Worm (Caenorhabditis elegans) whole organism, late embryonic: Measurements from ENCODE around the gene arcp-1.
A peak's percentile ranks its signal among the peaks of the same experiment; 100 is the strongest.

Experiments
- C08G9.2 ChIP-seq: sonication (generic microtip); optimal IDR thresholded peaks from 2 replicates; lab custom pipeline; 2016; ENCODE audit warnings: mild to moderate bottlenecking, missing genetic modification characterization, moderate library complexity, missing compliant biosample characterization
- C38D4.7 ChIP-seq: fragments of 200-800 bp; sonication (Bioruptor generic); optimal IDR thresholded peaks from 2 replicates; lab custom pipeline; 2018; ENCODE audit warnings: mild to moderate bottlenecking, missing genetic modification characterization, moderate library complexity, missing compliant biosample characterization
- K02D7.2 ChIP-seq: sonication (generic microtip); optimal IDR thresholded peaks from 2 replicates; lab custom pipeline; 2017; ENCODE audit warnings: mild to moderate bottlenecking, missing genetic modification characterization, missing compliant biosample characterization
- K09A11.1 ChIP-seq: sonication (generic microtip); optimal IDR thresholded peaks from 2 replicates; lab custom pipeline; 2017; ENCODE audit warnings: antibody characterized with exemption, mild to moderate bottlenecking, missing genetic modification characterization, missing compliant biosample characterization; ENCODE audit not compliant: insufficient read depth
- T23F11.4 ChIP-seq: fragments of 200-800 bp; sonication (Bioruptor generic); optimal IDR thresholded peaks from 2 replicates; lab custom pipeline; 2018; ENCODE audit warnings: mild to moderate bottlenecking, missing genetic modification characterization, missing compliant biosample characterization
- Y22D7AL.16 ChIP-seq: sonication (generic microtip); optimal IDR thresholded peaks from 2 replicates; lab custom pipeline; 2016; ENCODE audit warnings: missing genetic modification characterization, missing compliant biosample characterization
- ahr-1 ChIP-seq: sonication (generic microtip); optimal IDR thresholded peaks from 2 replicates; lab custom pipeline; 2016; ENCODE audit warnings: missing genetic modification characterization, missing compliant biosample characterization
- ceh-18 ChIP-seq: sonication (generic microtip); optimal IDR thresholded peaks from 2 replicates; lab custom pipeline; 2016; ENCODE audit warnings: missing genetic modification characterization, missing compliant biosample characterization
- ceh-19 ChIP-seq: fragments of 200-800 bp; sonication (Bioruptor generic); optimal IDR thresholded peaks from 2 replicates; lab custom pipeline; 2018; ENCODE audit warnings: mild to moderate bottlenecking, missing genetic modification characterization, missing compliant biosample characterization
- ceh-2 ChIP-seq: sonication (generic microtip); optimal IDR thresholded peaks from 2 replicates; lab custom pipeline; 2016; ENCODE audit warnings: missing genotype, missing genetic modification characterization, missing compliant biosample characterization
- ceh-22 ChIP-seq: sonication (generic microtip); optimal IDR thresholded peaks from 2 replicates; lab custom pipeline; 2017; ENCODE audit warnings: missing biosample characterization, missing genetic modification characterization
- ceh-24 ChIP-seq: sonication (generic microtip); optimal IDR thresholded peaks from 2 replicates; lab custom pipeline; 2016; ENCODE audit warnings: mild to moderate bottlenecking, missing genetic modification characterization, missing compliant biosample characterization
- ceh-30 ChIP-seq: fragments of 150-350 bp; optimal IDR thresholded peaks from 2 replicates; lab custom pipeline; 2014; ENCODE audit warnings: missing biosample characterization, missing genetic modification characterization
- ceh-31 ChIP-seq: sonication (generic microtip); optimal IDR thresholded peaks from 2 replicates; lab custom pipeline; 2016; ENCODE audit warnings: missing genetic modification characterization, missing compliant biosample characterization
- ceh-45 ChIP-seq: fragments of 200-800 bp; sonication (Bioruptor generic); IDR thresholded peaks from 2 replicates; pipeline ENCODE4 v1.3.6; 2022; ENCODE audit warnings: missing genetic modification reagents, missing genetic modification characterization, missing compliant biosample characterization
- ceh-48 ChIP-seq: sonication (generic microtip); optimal IDR thresholded peaks from 2 replicates; lab custom pipeline; 2016; ENCODE audit warnings: missing genetic modification characterization, inconsistent platforms, missing compliant biosample characterization
- ceh-6 ChIP-seq: fragments of 200-800 bp; sonication (Bioruptor generic); optimal IDR thresholded peaks from 2 replicates; lab custom pipeline; 2018; ENCODE audit warnings: mild to moderate bottlenecking, missing genetic modification characterization, missing compliant biosample characterization
- dve-1 ChIP-seq: sonication (generic microtip); optimal IDR thresholded peaks from 2 replicates; lab custom pipeline; 2017; ENCODE audit warnings: antibody characterized with exemption, mild to moderate bottlenecking, missing genetic modification characterization, missing compliant biosample characterization
- elt-2 ChIP-seq: sonication (generic microtip); optimal IDR thresholded peaks from 2 replicates; lab custom pipeline; 2016; ENCODE audit warnings: missing genetic modification reagents, missing genetic modification characterization, missing compliant biosample characterization
- elt-4 ChIP-seq: sonication (generic microtip); optimal IDR thresholded peaks from 2 replicates; lab custom pipeline; 2016; ENCODE audit warnings: missing genetic modification characterization, missing compliant biosample characterization
- ets-4 ChIP-seq: sonication (generic microtip); optimal IDR thresholded peaks from 2 replicates; lab custom pipeline; 2016; ENCODE audit warnings: missing genetic modification characterization, missing compliant biosample characterization
- fkh-10 ChIP-seq: fragments of 150-350 bp; optimal IDR thresholded peaks from 2 replicates; lab custom pipeline; 2014; ENCODE audit warnings: missing biosample characterization, missing genetic modification reagents, missing genetic modification characterization
- hlh-13 ChIP-seq: fragments of 200-800 bp; sonication (Bioruptor generic); optimal IDR thresholded peaks from 2 replicates; lab custom pipeline; 2018; ENCODE audit warnings: mild to moderate bottlenecking, missing genetic modification characterization, missing compliant biosample characterization
- hlh-15 ChIP-seq: sonication (generic microtip); optimal IDR thresholded peaks from 2 replicates; lab custom pipeline; 2016; ENCODE audit warnings: missing genetic modification characterization, missing compliant biosample characterization
- hlh-30 ChIP-seq: sonication (generic microtip); optimal IDR thresholded peaks from 2 replicates; lab custom pipeline; 2017; ENCODE audit warnings: antibody characterized with exemption, missing genetic modification characterization, missing compliant biosample characterization; ENCODE audit not compliant: insufficient read depth
- hlh-8 ChIP-seq: sonication (generic microtip); optimal IDR thresholded peaks from 2 replicates; lab custom pipeline; 2016; ENCODE audit warnings: missing genotype, missing genetic modification characterization, missing compliant biosample characterization
- lim-6 ChIP-seq: sonication (generic microtip); optimal IDR thresholded peaks from 2 replicates; lab custom pipeline; 2016; ENCODE audit warnings: missing genetic modification characterization, missing compliant biosample characterization
- lin-11 ChIP-seq: fragments of 200-800 bp; sonication (Bioruptor generic); optimal IDR thresholded peaks from 2 replicates; lab custom pipeline; 2018; ENCODE audit warnings: mild to moderate bottlenecking, missing genetic modification characterization, missing compliant biosample characterization
- madf-2 ChIP-seq: sonication (generic microtip); optimal IDR thresholded peaks from 2 replicates; lab custom pipeline; 2017; ENCODE audit warnings: missing genetic modification characterization, missing compliant biosample characterization
- mec-3 ChIP-seq: sonication (generic microtip); optimal IDR thresholded peaks from 2 replicates; lab custom pipeline; 2016; ENCODE audit warnings: borderline replicate concordance, missing genetic modification characterization, missing compliant biosample characterization
- nfya-1 ChIP-seq: sonication (generic microtip); optimal IDR thresholded peaks from 2 replicates; lab custom pipeline; 2017; ENCODE audit warnings: missing genetic modification characterization, mild to moderate bottlenecking, missing compliant biosample characterization, antibody characterized with exemption, moderate library complexity
- nhr-11 ChIP-seq: fragments of 150-350 bp; optimal IDR thresholded peaks from 2 replicates; lab custom pipeline; 2014; ENCODE audit warnings: missing biosample characterization, missing genetic modification characterization
- nhr-232 ChIP-seq: sonication (generic microtip); optimal IDR thresholded peaks from 2 replicates; lab custom pipeline; 2016; ENCODE audit warnings: missing genetic modification characterization, missing compliant biosample characterization
- odd-2 ChIP-seq: sonication (generic microtip); optimal IDR thresholded peaks from 2 replicates; lab custom pipeline; 2017; ENCODE audit warnings: antibody characterized with exemption, mild to moderate bottlenecking, missing genetic modification characterization, missing compliant biosample characterization
- pat-9 ChIP-seq: fragments of 200-800 bp; sonication (Bioruptor generic); optimal IDR thresholded peaks from 2 replicates; lab custom pipeline; 2018; ENCODE audit warnings: mild to moderate bottlenecking, missing genetic modification characterization, moderate library complexity, missing compliant biosample characterization
- pax-1 ChIP-seq: fragments of 150-350 bp; optimal IDR thresholded peaks from 2 replicates; lab custom pipeline; 2014; ENCODE audit warnings: missing biosample characterization, missing genetic modification characterization
- pha-2 ChIP-seq: sonication (generic microtip); optimal IDR thresholded peaks from 2 replicates; lab custom pipeline; 2017; ENCODE audit warnings: mild to moderate bottlenecking, missing genetic modification characterization, missing compliant biosample characterization
- pqm-1 ChIP-seq: sonication (generic microtip); optimal IDR thresholded peaks from 2 replicates; lab custom pipeline; 2016; ENCODE audit warnings: missing genetic modification characterization, missing compliant biosample characterization
- ref-2 ChIP-seq: sonication (generic microtip); optimal IDR thresholded peaks from 2 replicates; lab custom pipeline; 2016; ENCODE audit warnings: missing genetic modification characterization, missing compliant biosample characterization
- rnt-1 ChIP-seq: sonication (generic microtip); optimal IDR thresholded peaks from 2 replicates; lab custom pipeline; 2016; ENCODE audit warnings: missing genetic modification characterization, missing compliant biosample characterization
- sdc-2 ChIP-seq: sonication (generic microtip); optimal IDR thresholded peaks from 2 replicates; lab custom pipeline; 2016; ENCODE audit warnings: missing genotype, missing genetic modification characterization, missing compliant biosample characterization
- sox-4 ChIP-seq: sonication (generic microtip); optimal IDR thresholded peaks from 2 replicates; lab custom pipeline; 2017; ENCODE audit warnings: mild to moderate bottlenecking, missing genetic modification characterization, inconsistent platforms, missing compliant biosample characterization
- syd-9 ChIP-seq: sonication (generic microtip); optimal IDR thresholded peaks from 2 replicates; lab custom pipeline; 2016; ENCODE audit warnings: mild to moderate bottlenecking, missing genetic modification characterization, moderate library complexity, missing compliant biosample characterization
- tbx-7 ChIP-seq: sonication (generic microtip); optimal IDR thresholded peaks from 2 replicates; lab custom pipeline; 2016; ENCODE audit warnings: missing genotype, missing genetic modification characterization, missing compliant biosample characterization
- ttx-3 ChIP-seq: sonication (generic microtip); optimal IDR thresholded peaks from 2 replicates; lab custom pipeline; 2016; ENCODE audit warnings: missing genetic modification reagents, missing genetic modification characterization, missing compliant biosample characterization
- unc-42 ChIP-seq: sonication (generic microtip); optimal IDR thresholded peaks from 2 replicates; lab custom pipeline; 2016; ENCODE audit warnings: missing genotype, missing genetic modification characterization, missing compliant biosample characterization
- unc-55 ChIP-seq: sonication (generic microtip); optimal IDR thresholded peaks from 2 replicates; lab custom pipeline; 2017; ENCODE audit warnings: missing biosample characterization, missing genetic modification reagents, missing genetic modification characterization
- unc-86 ChIP-seq: sonication (generic microtip); optimal IDR thresholded peaks from 2 replicates; lab custom pipeline; 2016; ENCODE audit warnings: missing genetic modification characterization, missing compliant biosample characterization
- zip-5 ChIP-seq: sonication (generic microtip); optimal IDR thresholded peaks from 2 replicates; lab custom pipeline; 2016; ENCODE audit warnings: missing genetic modification characterization, missing compliant biosample characterization
- ztf-16 ChIP-seq: sonication (generic microtip); optimal IDR thresholded peaks from 2 replicates; lab custom pipeline; 2017; ENCODE audit warnings: missing genetic modification characterization, missing compliant biosample characterization

Gene arcp-1

DNA sequence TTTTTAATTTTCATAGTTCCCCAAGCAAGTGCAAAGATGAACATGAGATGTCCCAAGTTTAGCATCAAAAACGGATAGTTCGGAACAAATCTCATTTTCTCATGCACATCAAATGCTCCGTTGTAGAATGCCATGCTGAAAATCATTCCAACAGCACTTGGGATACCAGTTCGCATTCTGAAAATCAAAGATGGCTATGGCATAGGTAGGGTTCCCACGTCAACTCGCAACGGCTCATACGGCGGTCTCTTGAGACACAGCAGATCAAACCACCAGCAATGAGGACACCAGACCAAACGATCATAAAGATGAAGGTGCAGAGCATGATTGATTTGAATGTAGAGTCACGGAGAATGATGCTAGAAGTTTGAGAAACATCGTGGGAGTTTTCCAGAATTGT, 43.9 kb upstream of the arcp-1 start:
- TF ChIP-seq syd-9 (tag; lab: Kevin White, UChicago) = no peak
- TF ChIP-seq ceh-2 (tag; lab: Kevin White, UChicago) = no peak
- TF ChIP-seq madf-2 = no peak
- TF ChIP-seq zip-5 = no peak
- TF ChIP-seq ceh-45 (GFP tag; lab: Robert Waterston, UW) = no peak
- no peak for TF ChIP-seq pax-1 (tag; lab: Kevin White, UChicago)
- no peak for TF ChIP-seq ceh-22 (tag; lab: Kevin White, UChicago)
- TF ChIP-seq sdc-2 = no peak
- TF ChIP-seq K02D7.2 = no peak
- TF ChIP-seq ceh-6 (GFP tag; lab: Kevin White, UChicago) = no peak
- TF ChIP-seq K09A11.1 (tag; lab: Kevin White, UChicago) = no peak
- no peak for TF ChIP-seq C08G9.2
- no peak for TF ChIP-seq pat-9 (tag; lab: Kevin White, UChicago)
- TF ChIP-seq pqm-1 = no peak
- TF ChIP-seq pha-2 = no peak
- no peak for TF ChIP-seq ceh-24 (tag; lab: Kevin White, UChicago)
- TF ChIP-seq nfya-1 (tag; lab: Kevin White, UChicago) = no peak
- TF ChIP-seq fkh-10 (GFP tag; lab: Kevin White, UChicago) = no peak

DNA sequence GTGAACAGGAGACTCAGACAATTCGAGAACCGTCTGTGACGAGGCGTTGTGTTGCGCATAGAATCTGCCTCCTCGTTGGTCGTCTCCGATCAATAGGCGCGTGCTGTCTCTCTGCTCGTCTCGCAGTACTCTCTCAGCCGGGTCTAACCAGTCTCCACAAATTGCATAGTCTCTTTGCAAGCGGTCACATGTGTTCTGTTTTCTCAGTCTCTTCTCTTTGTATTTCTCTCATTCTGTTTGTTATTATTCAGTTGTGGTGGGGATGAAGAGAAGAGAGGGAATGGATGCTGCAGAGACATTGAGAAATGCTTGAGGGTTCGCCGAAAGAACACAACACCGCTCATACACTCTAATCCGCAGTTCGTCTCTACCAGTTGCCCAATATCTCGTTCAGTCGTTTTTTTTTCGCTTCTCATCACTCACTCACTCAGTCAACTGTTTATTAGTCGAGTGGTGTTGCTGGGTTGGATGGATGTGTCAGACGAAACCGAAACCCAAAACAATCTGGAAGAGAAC, 42.2 kb upstream of the arcp-1 start:
- TF ChIP-seq hlh-13 (GFP tag; lab: Kevin White, UChicago) (no peak), ttx-3 (tag; lab: Kevin White, UChicago) (no peak), K09A11.1 (tag; lab: Kevin White, UChicago) (peak; percentile 71), dve-1 (tag; lab: Kevin White, UChicago) (peak; percentile 91), hlh-15 (tag; lab: Kevin White, UChicago) (no peak), ceh-45 (GFP tag; lab: Robert Waterston, UW) (no peak), mec-3 (tag; lab: Kevin White, UChicago) (no peak), nfya-1 (tag; lab: Kevin White, UChicago) (peak; percentile 98), unc-42 (tag; lab: Kevin White, UChicago) (peak; percentile 85), elt-4 (tag; lab: Kevin White, UChicago) (no peak), hlh-30 (peak; percentile 100), ceh-19 (GFP tag; lab: Kevin White, UChicago) (no peak), nhr-232 (no peak), rnt-1 (tag; lab: Kevin White, UChicago) (peak; percentile 96), ceh-48 (tag; lab: Kevin White, UChicago) (peak; percentile 76), ceh-6 (GFP tag; lab: Kevin White, UChicago) (no peak), elt-2 (tag; lab: Kevin White, UChicago) (no peak), hlh-8 (tag; lab: Kevin White, UChicago) (peak; percentile 37), zip-5 (no peak), fkh-10 (GFP tag; lab: Kevin White, UChicago) (no peak), pax-1 (tag; lab: Kevin White, UChicago) (peak; percentile 78), ztf-16 (tag; lab: Kevin White, UChicago) (no peak), odd-2 (no peak), ceh-24 (tag; lab: Kevin White, UChicago) (no peak), lin-11 (tag; lab: Kevin White, UChicago) (no peak), ceh-30 (peak; percentile 94), sox-4 (tag; lab: Kevin White, UChicago) (peak; percentile 18), ets-4 (tag; lab: Kevin White, UChicago) (peak; percentile 78), ceh-31 (tag; lab: Kevin White, UChicago) (peak; percentile 92), Y22D7AL.16 (tag; lab: Kevin White, UChicago) (no peak), nhr-11 (tag; lab: Kevin White, UChicago) (no peak), unc-55 (peak; percentile 99), T23F11.4 (GFP tag; lab: Kevin White, UChicago) (no peak), pqm-1 (peak; percentile 13), K02D7.2 (no peak), C38D4.7 (GFP tag; lab: Kevin White, UChicago) (no peak), unc-86 (tag; lab: Kevin White, UChicago) (peak; percentile 62), ref-2 (tag; lab: Kevin White, UChicago) (peak; percentile 91), tbx-7 (peak; percentile 20), ceh-18 (tag; lab: Kevin White, UChicago) (peak; percentile 96), ahr-1 (tag; lab: Kevin White, UChicago) (no peak), madf-2 (no peak), lim-6 (tag; lab: Kevin White, UChicago) (peak; percentile 37), ceh-2 (tag; lab: Kevin White, UChicago) (peak; percentile 79)
